Worm (Caenorhabditis elegans) whole organism, late embryonic: ENCODE results near the gene ace-1.

Experiments
- ceh-6 ChIP-seq: fragments of 200-800 bp; sonication (Bioruptor generic); optimal IDR thresholded peaks from 2 replicates; lab custom pipeline; 2018; ENCODE audit warnings: mild to moderate bottlenecking, missing genetic modification characterization, missing compliant biosample characterization
- elt-2 ChIP-seq: sonication (generic microtip); optimal IDR thresholded peaks from 2 replicates; lab custom pipeline; 2016; ENCODE audit warnings: missing genetic modification reagents, missing genetic modification characterization, missing compliant biosample characterization
- pag-3 ChIP-seq: sonication (generic microtip); optimal IDR thresholded peaks from 2 replicates; lab custom pipeline; 2016; ENCODE audit warnings: missing compliant biosample characterization, missing genetic modification characterization, borderline replicate concordance
- pha-4 ChIP-seq: fragments of 150-350 bp; optimal IDR thresholded peaks from 2 replicates; lab custom pipeline; 2018; ENCODE audit warnings: missing biosample characterization, missing genetic modification reagents, missing genetic modification characterization
- unc-42 ChIP-seq: sonication (generic microtip); optimal IDR thresholded peaks from 2 replicates; lab custom pipeline; 2016; ENCODE audit warnings: missing genotype, missing genetic modification characterization, missing compliant biosample characterization

DNA sequence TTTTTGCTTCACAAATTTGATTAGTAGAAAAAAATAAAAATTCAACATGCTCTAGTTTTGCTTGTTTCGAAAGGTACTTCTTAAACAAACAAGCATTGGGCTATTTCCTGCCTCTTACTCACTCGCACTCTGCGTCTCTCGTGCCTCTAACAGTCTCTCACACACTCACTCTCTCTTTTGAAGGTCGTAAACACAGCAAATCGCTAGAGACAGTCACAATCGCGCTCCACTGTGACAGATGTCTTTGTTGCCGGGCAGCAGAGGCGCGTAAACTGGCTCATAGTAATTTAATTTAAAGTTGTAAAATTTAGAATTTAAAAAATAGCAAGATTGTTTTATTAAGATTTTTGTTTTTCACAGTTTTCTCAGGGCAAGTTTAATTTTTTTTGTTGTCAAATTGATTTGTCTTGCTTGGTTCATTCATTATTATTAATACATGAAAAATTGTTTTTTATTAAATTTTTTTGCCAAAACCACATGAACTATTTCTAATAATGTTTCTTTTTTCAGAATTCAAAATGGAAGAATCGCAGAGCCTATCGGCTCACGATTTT, 35.1 kb upstream of the ace-1 start, which contains the start of gene taf-3:
- TF ChIP-seq pag-3 (no peak), unc-42 (tag; lab: Kevin White, UChicago) (peak; percentile 36), elt-2 (tag; lab: Kevin White, UChicago) (no peak), pha-4 (tag; lab: Kevin White, UChicago) (no peak), ceh-6 (GFP tag; lab: Kevin White, UChicago) (no peak)
